Fruit fly (Drosophila melanogaster): Measurements from ENCODE around the gene Cda4.

Cda4 gene

DNA sequence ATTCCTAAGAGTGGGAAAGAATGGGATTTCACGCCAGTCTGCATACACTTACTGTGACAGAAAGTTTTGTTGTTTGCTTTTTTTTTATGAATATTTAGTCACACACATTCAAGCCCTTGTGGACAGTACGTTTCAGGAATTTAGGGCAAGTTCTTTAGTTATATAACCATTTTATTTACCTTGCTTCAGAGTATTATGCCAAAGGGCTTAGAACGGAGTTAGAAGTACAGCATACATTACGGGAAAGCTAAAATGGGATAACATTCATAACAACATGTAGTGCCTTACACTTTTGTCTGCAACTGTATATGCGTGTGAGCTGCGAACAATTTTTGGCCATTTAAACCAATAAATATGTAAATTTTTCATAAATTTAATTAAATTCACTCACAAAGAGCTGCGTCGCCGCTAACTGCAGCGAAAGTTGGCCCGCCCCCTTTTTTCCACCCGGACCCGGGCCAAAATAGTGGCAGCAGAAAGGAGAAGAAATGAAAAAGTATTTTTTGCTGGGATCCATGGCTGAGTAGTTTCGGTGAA lies 4.3 kb upstream of the Cda4 start (continued):
- no peak for TF ChIP-seq CG12659 (GFP tag; optimal IDR thresholded peaks at IDR 0.05)
- TF ChIP-seq eve (GFP tag; optimal IDR thresholded peaks at IDR 0.05) = peak in 1 of 2 experiments; percentile 32
- TF ChIP-seq lov (optimal IDR thresholded peaks at IDR 0.05) = no peak
- TF ChIP-seq lov (GFP tag; IDR thresholded peaks at IDR 0.05) = no peak
- TF ChIP-seq hb (GFP tag; IDR thresholded peaks at IDR 0.05; ENCODE audit: partially characterized antibody) = no peak
- TF ChIP-seq knrl (GFP tag; IDR thresholded peaks at IDR 0.05; ENCODE audit: partially characterized antibody) = no peak
- TF ChIP-seq CG10959 (GFP tag; IDR thresholded peaks at IDR 0.05) = no peak
- no peak for TF ChIP-seq Neu2 (GFP tag; optimal IDR thresholded peaks at IDR 0.05; ENCODE audit: borderline replicate concordance)
- no peak for TF ChIP-seq CG10274 (GFP tag; optimal IDR thresholded peaks at IDR 0.05)
- TF ChIP-seq row (GFP tag; IDR thresholded peaks at IDR 0.05) = no peak
- peak; percentile 61 for TF ChIP-seq Ets65A (GFP tag)
- no peak for TF ChIP-seq CG13296 (GFP tag; optimal IDR thresholded peaks at IDR 0.05)
- peak; percentile 4 for TF ChIP-seq Sox100B (GFP tag; optimal IDR thresholded peaks at IDR 0.05)
- no peak for TF ChIP-seq chinmo (GFP tag; IDR thresholded peaks at IDR 0.05; ENCODE audit: partially characterized antibody)
- no peak for TF ChIP-seq CG4707 (GFP tag; optimal IDR thresholded peaks at IDR 0.05)
- no peak for TF ChIP-seq crol (GFP tag; IDR thresholded peaks at IDR 0.05)
- TF ChIP-seq CG3726 (GFP tag; IDR thresholded peaks at IDR 0.05) = no peak
- TF ChIP-seq Blimp-1 (GFP tag; optimal IDR thresholded peaks at IDR 0.05) = peak; percentile 16
- no peak for TF ChIP-seq Trl (optimal IDR thresholded peaks at IDR 0.05)
- no peak for TF ChIP-seq Trl (GFP tag; optimal IDR thresholded peaks at IDR 0.05)
- peak; percentile 67 for TF ChIP-seq CG11504 (tag; optimal IDR thresholded peaks at IDR 0.05)
- no peak for TF ChIP-seq CG2129 (GFP tag; IDR thresholded peaks at IDR 0.05; ENCODE audit: partially characterized antibody)
- no peak for TF ChIP-seq CG2889 (GFP tag; IDR thresholded peaks at IDR 0.05)
- peak; percentile 14 for TF ChIP-seq sens (GFP tag)
- TF ChIP-seq fd96Cb (tag; optimal IDR thresholded peaks at IDR 0.05) = peak; percentile 3
- no peak for TF ChIP-seq CG42726 (GFP tag; IDR thresholded peaks at IDR 0.05; ENCODE audit: partially characterized antibody)
- TF ChIP-seq salm (tag; optimal IDR thresholded peaks at IDR 0.05) = no peak

dm6 chrX:22633806-22634434 lies 1.4 kb upstream of the Cda4 start:
- TF ChIP-seq CG7987 (GFP tag; optimal IDR thresholded peaks at IDR 0.05) = no peak
- TF ChIP-seq B-H1 (GFP tag; IDR thresholded peaks at IDR 0.05) = no peak
- TF ChIP-seq CG12769 (tag; optimal IDR thresholded peaks at IDR 0.05) = peak; percentile 41
- TF ChIP-seq zen (tag; optimal IDR thresholded peaks at IDR 0.05) = no peak
- 0 out of 3 replicates have a peak, but pooled peaks have one; percentile 36 for TF ChIP-seq zen2 (GFP tag; IDR thresholded peaks at IDR 0.05; ENCODE audit: partially characterized antibody)
- TF ChIP-seq lmd (GFP tag; IDR thresholded peaks at IDR 0.05) = no peak
- peak; percentile 42 for TF ChIP-seq grn (GFP tag; optimal IDR thresholded peaks at IDR 0.05)
- no peak for TF ChIP-seq CG7271 (tag; optimal IDR thresholded peaks at IDR 0.05)
- TF ChIP-seq CG4707 (GFP tag; optimal IDR thresholded peaks at IDR 0.05) = no peak
- no peak for TF ChIP-seq HLH54F (GFP tag; optimal IDR thresholded peaks at IDR 0.05)
- no peak for TF ChIP-seq gfzf (GFP tag; optimal IDR thresholded peaks at IDR 0.05)
- TF ChIP-seq unc-4 (GFP tag; IDR thresholded peaks at IDR 0.05; ENCODE audit: partially characterized antibody) = no peak
- no peak for TF ChIP-seq Hmr (GFP tag; optimal IDR thresholded peaks at IDR 0.05)
- no peak for TF ChIP-seq CG17385 (GFP tag; optimal IDR thresholded peaks at IDR 0.05)
- no peak for TF ChIP-seq Lim3 (GFP tag; IDR thresholded peaks at IDR 0.05)
- TF ChIP-seq mld (GFP tag; IDR thresholded peaks at IDR 0.05; ENCODE audit: partially characterized antibody) = no peak
- no peak for TF ChIP-seq CG17328 (GFP tag; IDR thresholded peaks at IDR 0.05)
- no peak for TF ChIP-seq mam (GFP tag; optimal IDR thresholded peaks at IDR 0.05)
- no peak for TF ChIP-seq CG18476 (GFP tag; optimal IDR thresholded peaks at IDR 0.05)
- no peak for TF ChIP-seq CG13424 (tag; optimal IDR thresholded peaks at IDR 0.05)
- TF ChIP-seq Sry-δ (GFP tag; optimal IDR thresholded peaks at IDR 0.05) = no peak
- no peak for TF ChIP-seq lilli (GFP tag; optimal IDR thresholded peaks at IDR 0.05)
- no peak for TF ChIP-seq croc (GFP tag; conservative IDR thresholded peaks at IDR 0.05)
- TF ChIP-seq fd96Cb (tag; optimal IDR thresholded peaks at IDR 0.05) = no peak
- no peak for TF ChIP-seq eyg (GFP tag; optimal IDR thresholded peaks at IDR 0.05)

All from whole organism, embryonic.